Worm (Caenorhabditis elegans) whole organism, early embryonic: Measurements from ENCODE around the gene Y69E1A.8.

Experiments used
- ama-1 ChIP-seq: fragments of 150-350 bp; optimal IDR thresholded peaks from 2 replicates; lab custom pipeline; 2014
- ceh-13 ChIP-seq: fragments of 200-800 bp; sonication (Bioruptor generic); optimal IDR thresholded peaks from 2 replicates; lab custom pipeline; 2018; ENCODE audit warnings: mild to moderate bottlenecking, missing genetic modification characterization, missing compliant biosample characterization
- ceh-36 ChIP-seq: sonication (generic microtip); optimal IDR thresholded peaks from 2 replicates; lab custom pipeline; 2016; ENCODE audit warnings: missing genetic modification characterization, inconsistent platforms, missing compliant biosample characterization
- ets-7 ChIP-seq: sonication (generic microtip); optimal IDR thresholded peaks from 2 replicates; lab custom pipeline; 2016; ENCODE audit warnings: missing genotype, missing genetic modification characterization, missing compliant biosample characterization
- hmbx-1 ChIP-seq: sonication (generic microtip); optimal IDR thresholded peaks from 2 replicates; lab custom pipeline; 2016; ENCODE audit warnings: mild to moderate bottlenecking, missing genetic modification characterization, missing compliant biosample characterization
- scrt-1 ChIP-seq: fragments of 200-800 bp; sonication (Bioruptor generic); IDR thresholded peaks from 2 replicates; pipeline ENCODE4 v1.3.6; 2022; ENCODE audit warnings: missing genetic modification characterization, missing compliant biosample characterization

ce11 chrIV:10948797-10949196 lies 17.6 kb upstream of the Y69E1A.8 start, which contains the start of gene Y69E1A.1:
- TF ChIP-seq ets-7 (tag; lab: Kevin White, UChicago) (no peak), ceh-36 (no peak), scrt-1 (GFP tag; lab: Robert Waterston, UW) (no peak), hmbx-1 (tag; lab: Kevin White, UChicago) (no peak), ama-1 (lab: Kevin White, UChicago) (no peak), ceh-13 (GFP tag; lab: Kevin White, UChicago) (no peak)
